Worm (Caenorhabditis elegans): Measurements from ENCODE around the gene C02E7.6.

DNA sequence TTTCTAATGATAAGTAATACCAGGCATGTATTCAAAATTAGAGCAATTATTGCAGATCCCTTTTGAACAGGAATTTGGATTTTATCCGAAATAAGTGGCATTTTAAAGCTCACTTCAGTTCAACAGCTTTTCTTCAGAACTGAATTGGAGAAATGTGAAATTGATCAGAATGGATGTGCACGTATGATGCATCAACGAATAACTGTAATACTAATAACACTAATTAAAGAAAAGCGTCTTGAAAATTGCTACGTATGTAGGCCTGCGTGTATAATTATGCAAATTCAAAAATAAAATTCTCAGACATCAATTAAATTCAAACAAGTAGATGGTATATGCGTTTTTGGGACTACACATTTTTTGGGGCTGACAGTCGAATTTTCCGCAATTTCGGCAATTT is 10.8 kb downstream of the C02E7.6 start, which contains the start of gene str-205:
- TF ChIP-seq mep-1 (tag; optimal IDR thresholded peaks at IDR 0.05) (no peak), pha-4 (tag; optimal IDR thresholded peaks at IDR 0.05) (no peak), lin-13 (tag; optimal IDR thresholded peaks at IDR 0.05) (no peak), snpc-4 (tag; optimal IDR thresholded peaks at IDR 0.05) (no peak), ces-1 (GFP tag; optimal IDR thresholded peaks at IDR 0.05) (no peak), nhr-76 (tag; optimal IDR thresholded peaks at IDR 0.05) (no peak), elt-1 (tag; optimal IDR thresholded peaks at IDR 0.05; ENCODE audit: borderline replicate concordance, insufficient read depth) (no peak)
